Worm (Caenorhabditis elegans): ENCODE data around the gene C40H1.8.

- no peak for TF ChIP-seq che-1 (tag; optimal IDR thresholded peaks at IDR 0.05)
- no peak for TF ChIP-seq ama-1 (optimal IDR thresholded peaks at IDR 0.05)
- no peak for TF ChIP-seq pax-1 (tag; optimal IDR thresholded peaks at IDR 0.05)
- no peak for TF ChIP-seq nhr-11 (tag; optimal IDR thresholded peaks at IDR 0.05)
- TF ChIP-seq K09A11.1 (tag; optimal IDR thresholded peaks at IDR 0.05; ENCODE audit: insufficient read depth): no peak
- TF ChIP-seq hlh-8 (tag; optimal IDR thresholded peaks at IDR 0.05): no peak
These were observed 17.2 kb upstream of the C40H1.8 start, which contains the start of gene K01B6.4 for ce11 chrIII:9297345-9297744.

All from whole organism, late embryonic.